Worm (Caenorhabditis elegans) whole organism, L1 larva: ENCODE measurements around the gene lmtr-2.

Experiments
- C16A3.4 ChIP-seq: fragments of 150-350 bp; optimal IDR thresholded peaks from 2 replicates; lab custom pipeline; 2014; ENCODE audit warnings: missing biosample characterization, missing genetic modification characterization
- C34B4.2 ChIP-seq: sonication (generic microtip); optimal IDR thresholded peaks from 2 replicates; lab custom pipeline; 2017; ENCODE audit warnings: mild to moderate bottlenecking, missing genetic modification characterization, missing compliant biosample characterization
- F16B12.6 ChIP-seq: fragments of 150-350 bp; optimal IDR thresholded peaks from 2 replicates; lab custom pipeline; 2014; ENCODE audit warnings: missing biosample characterization, missing genetic modification characterization
- Y116A8C.19 ChIP-seq: sonication (generic microtip); optimal IDR thresholded peaks from 2 replicates; lab custom pipeline; 2016; ENCODE audit warnings: missing compliant biosample characterization, missing genetic modification characterization, borderline replicate concordance
- aly-2 ChIP-seq: fragments of 150-350 bp; optimal IDR thresholded peaks from 2 replicates; lab custom pipeline; 2014; ENCODE audit warnings: missing biosample characterization, missing genetic modification characterization
- blmp-1 ChIP-seq: fragments of 150-350 bp; optimal IDR thresholded peaks from 2 replicates; lab custom pipeline; 2014; ENCODE audit warnings: missing biosample characterization, missing genetic modification characterization
- ceh-82 ChIP-seq, 3 experiments: fragments of 150-350 bp in 1 of 3; sonication (generic microtip) in 2 of 3; optimal IDR thresholded peaks; 2 replicates each; lab custom pipeline; 2014 to 2017; ENCODE audit warnings: missing biosample characterization in 3 of 3, missing genetic modification characterization in 3 of 3
- dpl-1 ChIP-seq, 3 experiments: fragments of 150-350 bp in 2 of 3; sonication (generic microtip) in 1 of 3; optimal IDR thresholded peaks; 2 replicates each; lab custom pipeline; 2014 to 2017; ENCODE audit warnings: missing biosample characterization in 3 of 3, missing genetic modification characterization in 3 of 3, missing genetic modification reagents in 3 of 3
- dsc-1 ChIP-seq: sonication (generic microtip); optimal IDR thresholded peaks from 2 replicates; lab custom pipeline; 2016; ENCODE audit warnings: mild to moderate bottlenecking, missing genetic modification characterization, missing compliant biosample characterization
- efl-1 ChIP-seq, 4 experiments: fragments of 150-350 bp; optimal IDR thresholded peaks in 3 of 4; peaks in 1 of 4; 1 replicate in 1 of 4; 2 replicates in 3 of 4; lab custom pipeline; 2014; ENCODE audit warnings: missing biosample characterization in 2 of 4, missing genetic modification characterization in 2 of 4, missing genetic modification reagents in 2 of 4
- egl-27 ChIP-seq, 2 experiments: fragments of 150-350 bp in 1 of 2; sonication (generic microtip); optimal IDR thresholded peaks; 3 replicates each; lab custom pipeline; 2017 to 2018; ENCODE audit warnings: missing biosample characterization in 2 of 2, missing genetic modification characterization in 2 of 2, missing genetic modification reagents in 2 of 2
- elt-2 ChIP-seq: sonication (generic microtip); optimal IDR thresholded peaks from 2 replicates; lab custom pipeline; 2016; ENCODE audit warnings: missing genetic modification characterization, mild to moderate bottlenecking, inconsistent platforms, missing compliant biosample characterization, missing genetic modification reagents
- elt-3 ChIP-seq, 6 experiments: fragments of 150-350 bp in 1 of 6; sonication (generic microtip); optimal IDR thresholded peaks; 2 replicates each; lab custom pipeline; 2017 to 2018; ENCODE audit warnings: missing biosample characterization in 6 of 6, missing genetic modification characterization in 6 of 6, inconsistent platforms in 1 of 6
- ets-5 ChIP-seq: fragments of 200-800 bp; sonication (Bioruptor generic); IDR thresholded peaks from 2 replicates; pipeline ENCODE4 v1.3.6; 2022; ENCODE audit warnings: missing genetic modification characterization, missing compliant biosample characterization
- fkh-10 ChIP-seq: sonication (generic microtip); optimal IDR thresholded peaks from 2 replicates; lab custom pipeline; 2017; ENCODE audit warnings: missing biosample characterization, missing genetic modification reagents, missing genetic modification characterization
- fkh-4 ChIP-seq: sonication (generic microtip); optimal IDR thresholded peaks from 2 replicates; lab custom pipeline; 2016; ENCODE audit warnings: missing compliant biosample characterization, missing genetic modification characterization, borderline replicate concordance
- fkh-8 ChIP-seq: sonication (generic microtip); optimal IDR thresholded peaks from 2 replicates; lab custom pipeline; 2016; ENCODE audit warnings: mild to moderate bottlenecking, missing genetic modification characterization, missing compliant biosample characterization
- fos-1 ChIP-seq: fragments of 150-350 bp; optimal IDR thresholded peaks from 2 replicates; lab custom pipeline; 2014; ENCODE audit warnings: missing biosample characterization, missing genetic modification characterization
- hlh-4 ChIP-seq: sonication (generic microtip); optimal IDR thresholded peaks from 2 replicates; lab custom pipeline; 2016; ENCODE audit warnings: mild to moderate bottlenecking, missing genetic modification characterization, missing compliant biosample characterization
- hpl-2 ChIP-seq: fragments of 150-350 bp; optimal IDR thresholded peaks from 2 replicates; lab custom pipeline; 2014; ENCODE audit warnings: missing biosample characterization, missing genetic modification reagents, missing genetic modification characterization
- lin-13 ChIP-seq: fragments of 150-350 bp; optimal IDR thresholded peaks from 2 replicates; lab custom pipeline; 2014; ENCODE audit warnings: missing biosample characterization, missing genetic modification reagents, missing genetic modification characterization
- lin-14 ChIP-seq: fragments of 200-800 bp; sonication (Bioruptor generic); optimal IDR thresholded peaks from 2 replicates; lab custom pipeline; 2018; ENCODE audit warnings: mild to moderate bottlenecking, missing genetic modification characterization, moderate library complexity, missing compliant biosample characterization
- lin-15B ChIP-seq: fragments of 150-350 bp; sonication (generic microtip); optimal IDR thresholded peaks from 3 replicates; lab custom pipeline; 2014; ENCODE audit warnings: missing biosample characterization, missing genetic modification characterization
- lin-35 ChIP-seq, 2 experiments: fragments of 150-350 bp; optimal IDR thresholded peaks; 2 replicates each; lab custom pipeline; 2014; ENCODE audit warnings: missing biosample characterization in 2 of 2, missing genetic modification characterization in 2 of 2, missing genetic modification reagents in 2 of 2
- lin-39 ChIP-seq: fragments of 150-350 bp; optimal IDR thresholded peaks from 2 replicates; lab custom pipeline; 2014; ENCODE audit warnings: missing biosample characterization, missing genetic modification reagents, missing genetic modification characterization
- lir-3 ChIP-seq: sonication (generic microtip); optimal IDR thresholded peaks from 2 replicates; lab custom pipeline; 2016; ENCODE audit warnings: mild to moderate bottlenecking, missing genetic modification characterization, moderate library complexity, missing compliant biosample characterization; ENCODE audit not compliant: poor library complexity
- lsy-2 ChIP-seq, 2 experiments: fragments of 150-350 bp; optimal IDR thresholded peaks; 2 replicates each; lab custom pipeline; 2014; ENCODE audit warnings: missing biosample characterization in 2 of 2, missing genetic modification characterization in 2 of 2
- mdl-1 ChIP-seq, 2 experiments: fragments of 150-350 bp; optimal IDR thresholded peaks; 2 replicates each; lab custom pipeline; 2014 to 2017; ENCODE audit warnings: missing biosample characterization in 2 of 2, missing genetic modification characterization in 2 of 2, inconsistent platforms in 1 of 2
- mef-2 ChIP-seq: fragments of 150-350 bp; optimal IDR thresholded peaks from 2 replicates; lab custom pipeline; 2014; ENCODE audit warnings: missing biosample characterization, missing genetic modification characterization
- mep-1 ChIP-seq: fragments of 150-350 bp; optimal IDR thresholded peaks from 2 replicates; lab custom pipeline; 2014; ENCODE audit warnings: missing biosample characterization, missing genetic modification characterization
- nhr-20 ChIP-seq: sonication (generic microtip); optimal IDR thresholded peaks from 2 replicates; lab custom pipeline; 2016; ENCODE audit warnings: mild to moderate bottlenecking, missing genetic modification characterization, missing compliant biosample characterization
- nhr-28 ChIP-seq: fragments of 150-350 bp; optimal IDR thresholded peaks from 2 replicates; lab custom pipeline; 2014; ENCODE audit warnings: missing biosample characterization, missing genetic modification characterization
- nhr-47 ChIP-seq: sonication (generic microtip); optimal IDR thresholded peaks from 2 replicates; lab custom pipeline; 2016; ENCODE audit warnings: mild to moderate bottlenecking, missing genetic modification characterization, moderate library complexity, missing compliant biosample characterization
- nhr-71 ChIP-seq: sonication (generic microtip); optimal IDR thresholded peaks from 2 replicates; lab custom pipeline; 2016; ENCODE audit warnings: mild to moderate bottlenecking, missing genetic modification characterization, moderate library complexity, missing compliant biosample characterization
- nhr-77 ChIP-seq: fragments of 150-350 bp; optimal IDR thresholded peaks from 2 replicates; lab custom pipeline; 2014; ENCODE audit warnings: missing biosample characterization, missing genetic modification characterization
- nhr-85 ChIP-seq: sonication (generic microtip); peaks from one replicate; lab custom pipeline; 2016; ENCODE audit warnings: missing genetic modification characterization, inconsistent platforms, missing compliant biosample characterization
- nhr-90 ChIP-seq: sonication (generic microtip); optimal IDR thresholded peaks from 2 replicates; lab custom pipeline; 2016; ENCODE audit warnings: mild to moderate bottlenecking, missing genetic modification characterization, missing compliant biosample characterization; ENCODE audit not compliant: poor library complexity
- pax-3 ChIP-seq: fragments of 200-800 bp; sonication (Bioruptor generic); optimal IDR thresholded peaks from 2 replicates; lab custom pipeline; 2018; ENCODE audit warnings: mild to moderate bottlenecking, missing genetic modification characterization, moderate library complexity, missing compliant biosample characterization
- rnt-1 ChIP-seq: sonication (generic microtip); optimal IDR thresholded peaks from 2 replicates; lab custom pipeline; 2016; ENCODE audit warnings: mild to moderate bottlenecking, missing genetic modification characterization, moderate library complexity, missing compliant biosample characterization
- skn-1 ChIP-seq: fragments of 150-350 bp; optimal IDR thresholded peaks from 2 replicates; lab custom pipeline; 2014; ENCODE audit warnings: missing biosample characterization, missing genetic modification characterization
- snu-23 ChIP-seq: sonication (generic microtip); optimal IDR thresholded peaks from 2 replicates; lab custom pipeline; 2016; ENCODE audit warnings: missing genetic modification characterization, missing compliant biosample characterization
- sptf-1 ChIP-seq: fragments of 150-350 bp; optimal IDR thresholded peaks from 2 replicates; lab custom pipeline; 2014; ENCODE audit warnings: missing biosample characterization, missing genetic modification characterization
- unc-98 ChIP-seq: fragments of 200-800 bp; sonication (Bioruptor generic); IDR thresholded peaks from 2 replicates; pipeline ENCODE4 v1.3.6; 2022; ENCODE audit warnings: missing genetic modification characterization, missing compliant biosample characterization
- xbp-1 ChIP-seq: sonication (generic microtip); optimal IDR thresholded peaks from 2 replicates; lab custom pipeline; 2016; ENCODE audit warnings: missing genetic modification characterization, missing compliant biosample characterization
- zip-4 ChIP-seq: fragments of 200-800 bp; sonication (Bioruptor generic); optimal IDR thresholded peaks from 2 replicates; lab custom pipeline; 2018; ENCODE audit warnings: mild to moderate bottlenecking, missing genetic modification characterization, moderate library complexity, missing compliant biosample characterization
- ztf-11 ChIP-seq, 2 experiments: sonication (generic microtip); optimal IDR thresholded peaks; 2 replicates each; lab custom pipeline; 2016 to 2017; ENCODE audit warnings: missing genetic modification characterization in 2 of 2, missing biosample characterization in 1 of 2, missing compliant biosample characterization in 1 of 2

lmtr-2 gene

DNA sequence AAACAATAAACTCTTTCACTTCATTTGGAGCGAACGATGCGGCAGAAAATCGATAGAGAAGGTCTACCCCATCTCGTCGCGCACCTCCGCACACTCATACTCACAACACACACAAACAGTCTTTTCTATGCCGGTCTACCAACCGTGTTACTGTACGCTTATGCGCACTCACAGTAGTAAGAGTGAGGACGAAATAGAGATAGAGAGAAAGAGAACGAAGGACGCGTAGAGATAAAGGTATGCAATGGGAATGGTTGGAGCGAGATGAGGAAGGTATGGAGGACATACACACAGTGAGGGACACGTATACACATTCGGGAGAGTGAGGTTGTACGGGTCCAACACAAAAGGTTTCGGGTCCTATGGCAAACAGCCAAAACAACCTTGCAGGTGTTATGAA, 32.1 kb downstream of the lmtr-2 start:
- peak; percentile 13 to 20 for TF ChIP-seq efl-1 (optimal IDR thresholded peaks at IDR 0.05; lab: Kevin White, UChicago)
- peak in 1 of 2 experiments; percentile 93 for TF ChIP-seq efl-1 (GFP tag; optimal IDR thresholded peaks at IDR 0.05 in 1 of 2; lab: Kevin White, UChicago)
- no peak for TF ChIP-seq rnt-1 (tag; lab: Kevin White, UChicago)
- TF ChIP-seq snu-23 (GFP tag; lab: Kevin White, UChicago): peak; percentile 56
- TF ChIP-seq mdl-1 (tag; optimal IDR thresholded peaks at IDR 0.05; lab: Kevin White, UChicago): peak in 1 of 2 experiments; percentile 27
- peak; percentile 46 for TF ChIP-seq C16A3.4 (tag; lab: Kevin White, UChicago)
- no peak for TF ChIP-seq lin-15B (tag; lab: Kevin White, UChicago)
- TF ChIP-seq blmp-1: peak; percentile 77
- no peak for TF ChIP-seq pax-3
- TF ChIP-seq ets-5 (GFP tag; lab: Robert Waterston, UW): no peak
- no peak for TF ChIP-seq dsc-1 (tag; lab: Kevin White, UChicago)
- TF ChIP-seq ztf-11 (tag; optimal IDR thresholded peaks at IDR 0.05; lab: Kevin White, UChicago): no peak
- TF ChIP-seq lir-3: no peak
- peak in 2 of 3 experiments; percentile 12 to 31 for TF ChIP-seq dpl-1 (GFP tag; optimal IDR thresholded peaks at IDR 0.05; lab: Kevin White, UChicago)
- no peak for TF ChIP-seq lin-39
- TF ChIP-seq lsy-2 (tag; optimal IDR thresholded peaks at IDR 0.05; lab: Kevin White, UChicago): peak in 1 of 2 experiments; percentile 82
- TF ChIP-seq nhr-71: peak; percentile 7
- no peak for TF ChIP-seq lin-13 (GFP tag; lab: Kevin White, UChicago)
- TF ChIP-seq F16B12.6 (tag; lab: Kevin White, UChicago): peak; percentile 10
- peak; percentile 79 for TF ChIP-seq nhr-85 (tag; lab: Kevin White, UChicago)
- peak; percentile 24 for TF ChIP-seq mep-1
- peak in 2 of 6 experiments; percentile 3 to 75 for TF ChIP-seq elt-3 (tag; optimal IDR thresholded peaks at IDR 0.05; lab: Kevin White, UChicago)
- TF ChIP-seq nhr-20 (tag; lab: Kevin White, UChicago): peak; percentile 56
- TF ChIP-seq lin-35 (GFP tag; optimal IDR thresholded peaks at IDR 0.05; lab: Kevin White, UChicago): peak in 1 of 2 experiments; percentile 65
- TF ChIP-seq lin-14: peak; percentile 71

DNA sequence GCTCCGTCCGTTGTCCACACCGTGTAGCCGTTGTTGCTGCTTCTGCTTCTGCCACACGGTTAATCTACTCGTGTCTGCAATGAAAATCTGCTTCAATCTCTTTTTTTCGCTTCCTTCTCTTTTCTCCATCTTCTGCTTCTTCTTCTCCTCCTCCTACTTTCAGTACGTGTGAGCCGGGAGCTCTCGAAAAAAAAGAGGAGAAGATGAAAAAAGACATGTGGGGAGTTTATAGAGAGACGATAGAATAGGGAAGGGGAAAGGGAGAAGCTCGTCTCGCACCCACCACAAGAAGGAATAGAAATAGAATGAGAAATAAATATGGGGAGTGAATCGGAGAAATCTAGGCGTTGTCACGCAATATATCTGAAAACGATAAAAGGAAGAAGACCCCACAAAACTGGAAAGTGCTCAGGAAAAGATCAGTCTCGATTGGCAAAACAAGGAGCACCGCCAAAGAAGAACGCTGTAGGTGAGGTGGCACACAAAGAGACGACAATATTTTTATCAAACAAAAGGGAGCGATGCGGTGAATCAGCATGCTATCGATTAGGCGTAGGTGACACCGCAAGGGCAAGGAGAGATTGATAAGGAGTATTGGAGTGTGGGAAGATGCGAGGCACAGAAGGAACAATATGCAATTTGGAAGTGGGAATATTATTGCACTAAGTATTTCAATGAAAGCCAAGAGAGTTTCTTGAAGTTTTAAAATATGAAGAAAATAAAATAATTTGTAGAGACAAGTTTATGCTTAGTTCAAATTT, 33.0 kb downstream of the lmtr-2 start, which contains the start of gene let-413:
Gene let-413, minus strand, starts transcription at position 76 of the 761 bp plus-strand sequence.
- no peak for TF ChIP-seq F16B12.6 (tag; lab: Kevin White, UChicago)
- no peak for TF ChIP-seq fkh-10
- no peak for TF ChIP-seq aly-2
- TF ChIP-seq hlh-4 (tag; lab: Kevin White, UChicago): no peak
- TF ChIP-seq ceh-82 (tag; optimal IDR thresholded peaks at IDR 0.05; lab: Kevin White, UChicago): peak in 1 of 3 experiments; percentile 35
- peak; percentile 72 for TF ChIP-seq lin-14
- TF ChIP-seq ztf-11 (tag; optimal IDR thresholded peaks at IDR 0.05; lab: Kevin White, UChicago): no peak
- no peak for TF ChIP-seq nhr-77 (tag; lab: Kevin White, UChicago)
- TF ChIP-seq efl-1 (optimal IDR thresholded peaks at IDR 0.05; lab: Kevin White, UChicago): no peak
- peak in 1 of 2 experiments; percentile 31 for TF ChIP-seq efl-1 (GFP tag; optimal IDR thresholded peaks at IDR 0.05 in 1 of 2; lab: Kevin White, UChicago)
- no peak for TF ChIP-seq nhr-47 (tag; lab: Kevin White, UChicago)
- no peak for TF ChIP-seq fkh-4 (tag; lab: Kevin White, UChicago)
- TF ChIP-seq lin-35 (GFP tag; optimal IDR thresholded peaks at IDR 0.05; lab: Kevin White, UChicago): peak in 1 of 2 experiments; percentile 15
- TF ChIP-seq sptf-1: no peak
- TF ChIP-seq Y116A8C.19 (tag; lab: Kevin White, UChicago): no peak
- peak; percentile 17 for TF ChIP-seq nhr-90 (tag; lab: Kevin White, UChicago)
- TF ChIP-seq fos-1 (tag; lab: Kevin White, UChicago): no peak
- no peak for TF ChIP-seq egl-27 (tag; optimal IDR thresholded peaks at IDR 0.05; lab: Kevin White, UChicago)
- TF ChIP-seq skn-1 (tag; lab: Kevin White, UChicago): no peak
- TF ChIP-seq unc-98: no peak
- peak in 1 of 6 experiments; percentile 6 for TF ChIP-seq elt-3 (tag; optimal IDR thresholded peaks at IDR 0.05; lab: Kevin White, UChicago)
- no peak for TF ChIP-seq hpl-2 (GFP tag; lab: Kevin White, UChicago)
- TF ChIP-seq fkh-8: peak; percentile 12
- TF ChIP-seq lir-3: no peak
- no peak for TF ChIP-seq C16A3.4 (tag; lab: Kevin White, UChicago)
- peak; percentile 9 for TF ChIP-seq mep-1
- TF ChIP-seq pax-3: no peak
- TF ChIP-seq nhr-28 (tag; lab: Kevin White, UChicago): no peak
- TF ChIP-seq blmp-1: no peak
- peak; percentile 33 for TF ChIP-seq elt-2 (tag; lab: Kevin White, UChicago)
- TF ChIP-seq lin-13 (GFP tag; lab: Kevin White, UChicago): no peak
- TF ChIP-seq xbp-1 (tag; lab: Kevin White, UChicago): no peak
- TF ChIP-seq dpl-1 (GFP tag; optimal IDR thresholded peaks at IDR 0.05; lab: Kevin White, UChicago): no peak
- TF ChIP-seq zip-4: no peak
- no peak for TF ChIP-seq mef-2 (tag; lab: Kevin White, UChicago)
- TF ChIP-seq C34B4.2 (tag; lab: Kevin White, UChicago): no peak
- no peak for TF ChIP-seq nhr-20 (tag; lab: Kevin White, UChicago)
